Worm (Caenorhabditis elegans) whole organism, L4 larva: Measurements from ENCODE around the gene R02E12.4.

Source experiments
- F10B5.3 ChIP-seq: sonication (generic microtip); optimal IDR thresholded peaks from 2 replicates; lab custom pipeline; 2016; ENCODE audit warnings: mild to moderate bottlenecking, missing genetic modification characterization, missing compliant biosample characterization
- aha-1 ChIP-seq: fragments of 150-350 bp; peaks from one replicate; lab custom pipeline; 2014; ENCODE audit warnings: missing biosample characterization, missing genetic modification characterization
- ama-1 ChIP-seq: fragments of 150-350 bp; optimal IDR thresholded peaks from 2 replicates; lab custom pipeline; 2014; ENCODE audit warnings: inconsistent platforms, mixed read lengths
- ceh-44 ChIP-seq: fragments of 200-800 bp; sonication (Bioruptor generic); IDR thresholded peaks from 2 replicates; pipeline ENCODE4 v1.3.6; 2022; ENCODE audit warnings: missing genetic modification reagents, missing genetic modification characterization, missing compliant biosample characterization
- ceh-62 ChIP-seq: sonication (generic microtip); optimal IDR thresholded peaks from 2 replicates; lab custom pipeline; 2017; ENCODE audit warnings: missing biosample characterization, missing genetic modification characterization
- dpl-1 ChIP-seq: fragments of 150-350 bp; optimal IDR thresholded peaks from 2 replicates; lab custom pipeline; 2014; ENCODE audit warnings: missing biosample characterization, missing genetic modification reagents, missing genetic modification characterization
- duxl-1 ChIP-seq: sonication (generic microtip); optimal IDR thresholded peaks from 2 replicates; lab custom pipeline; 2016; ENCODE audit warnings: mild to moderate bottlenecking, missing genetic modification characterization, moderate library complexity, missing compliant biosample characterization; ENCODE audit not compliant: poor library complexity
- gei-8 ChIP-seq: fragments of 200-800 bp; sonication (Bioruptor generic); optimal IDR thresholded peaks from 2 replicates; lab custom pipeline; 2018; ENCODE audit warnings: mild to moderate bottlenecking, missing genetic modification characterization, missing compliant biosample characterization
- lin-1 ChIP-seq: fragments of 200-800 bp; sonication (Bioruptor generic); IDR thresholded peaks from 2 replicates; pipeline ENCODE4 v1.3.6; 2022; ENCODE audit warnings: missing genetic modification reagents, missing genetic modification characterization, missing compliant biosample characterization
- lin-38 ChIP-seq: fragments of 200-800 bp; sonication (Bioruptor generic); IDR thresholded peaks from 2 replicates; pipeline ENCODE4 v1.3.6; 2022; ENCODE audit warnings: missing genetic modification reagents, missing genetic modification characterization, missing compliant biosample characterization
- lin-39 ChIP-seq: fragments of 150-350 bp; optimal IDR thresholded peaks from 2 replicates; lab custom pipeline; 2014; ENCODE audit warnings: missing biosample characterization, missing genetic modification reagents, missing genetic modification characterization
- lir-3 ChIP-seq: sonication (generic microtip); optimal IDR thresholded peaks from 2 replicates; lab custom pipeline; 2016; ENCODE audit warnings: mild to moderate bottlenecking, missing genetic modification characterization, missing compliant biosample characterization
- lsy-2 ChIP-seq, 2 experiments: fragments of 150-350 bp in 1 of 2; sonication (generic microtip) in 1 of 2; optimal IDR thresholded peaks; 2 replicates each; lab custom pipeline; 2014 to 2017; ENCODE audit warnings: missing biosample characterization in 2 of 2, missing genetic modification characterization in 2 of 2
- madf-5 ChIP-seq, 2 experiments: fragments of 200-800 bp; sonication (Bioruptor generic); IDR thresholded peaks; 2 replicates each; pipeline ENCODE4 v1.3.6; 2022; ENCODE audit warnings: missing compliant biosample characterization in 2 of 2, missing genetic modification characterization in 2 of 2
- madf-9 ChIP-seq: fragments of 200-800 bp; sonication (Bioruptor generic); conservative IDR thresholded peaks from 2 replicates; pipeline ENCODE4 v1.3.6; 2022; ENCODE audit warnings: missing genetic modification reagents, missing genetic modification characterization, missing compliant biosample characterization
- mes-2 ChIP-seq: sonication (generic microtip); optimal IDR thresholded peaks from 2 replicates; lab custom pipeline; 2016; ENCODE audit warnings: missing genotype, mild to moderate bottlenecking, missing genetic modification characterization, missing compliant biosample characterization; ENCODE audit not compliant: poor library complexity, severe bottlenecking
- mxl-3 ChIP-seq: fragments of 200-800 bp; sonication (Bioruptor generic); optimal IDR thresholded peaks from 2 replicates; lab custom pipeline; 2018; ENCODE audit warnings: mild to moderate bottlenecking, missing genetic modification characterization, missing compliant biosample characterization
- nhr-102 ChIP-seq: sonication (generic microtip); optimal IDR thresholded peaks from 2 replicates; lab custom pipeline; 2016; ENCODE audit warnings: mild to moderate bottlenecking, missing genetic modification characterization, moderate library complexity, missing compliant biosample characterization
- nhr-111 ChIP-seq: fragments of 200-800 bp; sonication (Bioruptor generic); optimal IDR thresholded peaks from 2 replicates; lab custom pipeline; 2018; ENCODE audit warnings: mild to moderate bottlenecking, missing genetic modification characterization, missing compliant biosample characterization
- nhr-25 ChIP-seq: sonication (generic microtip); optimal IDR thresholded peaks from 2 replicates; lab custom pipeline; 2017; ENCODE audit warnings: missing genetic modification characterization, mild to moderate bottlenecking, missing compliant biosample characterization, antibody characterized with exemption, moderate library complexity, borderline replicate concordance; ENCODE audit not compliant: insufficient read depth
- nhr-77 ChIP-seq: fragments of 150-350 bp; optimal IDR thresholded peaks from 2 replicates; lab custom pipeline; 2014; ENCODE audit warnings: missing biosample characterization, missing genetic modification characterization
- saeg-2 ChIP-seq: fragments of 200-800 bp; sonication (Bioruptor generic); IDR thresholded peaks from 2 replicates; pipeline ENCODE4 v1.3.6; 2022; ENCODE audit warnings: missing genetic modification reagents, missing genetic modification characterization, missing compliant biosample characterization
- tag-97 ChIP-seq: fragments of 200-800 bp; sonication (Bioruptor generic); IDR thresholded peaks from 2 replicates; pipeline ENCODE4 v1.3.6; 2022; ENCODE audit warnings: missing genetic modification characterization, missing compliant biosample characterization
- tra-1 ChIP-seq: fragments of 200-800 bp; sonication (Bioruptor generic); IDR thresholded peaks from 2 replicates; pipeline ENCODE4 v1.3.6; 2022; ENCODE audit warnings: missing genetic modification reagents, missing genetic modification characterization, missing compliant biosample characterization
- unc-39 ChIP-seq: sonication (generic microtip); optimal IDR thresholded peaks from 2 replicates; lab custom pipeline; 2017; ENCODE audit warnings: missing biosample characterization, missing genetic modification characterization
- unc-62 ChIP-seq, 3 experiments: fragments of 150-350 bp in 1 of 3; sonication (generic microtip); optimal IDR thresholded peaks in 2 of 3; peaks in 1 of 3; 1 replicate in 1 of 3; 2 replicates in 2 of 3; lab custom pipeline; 2014 to 2017; ENCODE audit warnings: missing biosample characterization in 3 of 3, missing genetic modification characterization in 3 of 3, missing genetic modification reagents in 3 of 3, missing genotype in 1 of 3

R02E12.4 gene

DNA sequence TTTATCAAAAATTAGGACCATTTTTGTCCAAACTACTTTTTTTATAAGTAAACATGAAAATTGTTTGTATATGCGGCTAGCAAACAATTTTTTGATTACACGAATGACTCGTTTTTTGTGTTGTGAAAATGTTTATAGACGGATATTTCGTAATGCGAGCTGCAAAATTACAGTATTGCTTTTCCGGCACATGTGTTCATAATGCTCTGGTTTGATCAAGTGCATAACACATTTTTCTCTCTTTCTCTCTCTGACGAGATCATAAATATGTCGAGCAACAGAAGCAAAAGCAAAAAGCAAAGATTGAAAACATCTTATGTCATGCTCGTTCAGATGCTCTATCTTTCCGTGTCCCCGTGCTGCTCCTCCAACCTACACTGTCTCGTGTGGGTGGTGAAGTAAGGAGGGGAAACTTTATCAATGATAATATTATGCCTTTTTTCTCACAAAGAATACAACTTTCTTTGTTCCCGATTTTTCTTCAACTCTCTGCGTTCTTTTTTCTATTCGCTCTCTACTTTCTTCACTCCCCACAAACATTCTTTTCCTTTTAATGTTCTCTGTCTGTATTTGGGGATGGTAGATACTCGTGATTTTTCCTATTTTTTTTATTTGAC, 13.6 kb downstream of the R02E12.4 start (continued):
- TF ChIP-seq lin-38 (GFP tag; lab: Robert Waterston, UW) (no peak), tag-97 (GFP tag; lab: Robert Waterston, UW) (no peak), gei-8 (GFP tag; lab: Kevin White, UChicago) (peak; percentile 35), F10B5.3 (tag; lab: Kevin White, UChicago) (no peak), madf-5 (GFP tag; IDR thresholded peaks at IDR 0.05; lab: Robert Waterston, UW) (no peak), mes-2 (tag; lab: Kevin White, UChicago) (no peak), madf-9 (GFP tag; lab: Robert Waterston, UW) (no peak), unc-62 (GFP tag; optimal IDR thresholded peaks at IDR 0.05 in 1 of 2; lab: Kevin White, UChicago) (peak in 1 of 2 experiments; percentile 79), unc-62 (tag; optimal IDR thresholded peaks at IDR 0.05; lab: Kevin White, UChicago) (no peak), ceh-62 (tag; lab: Kevin White, UChicago) (no peak), lin-39 (tag; lab: Kevin White, UChicago) (no peak), ama-1 (lab: Kevin White, UChicago) (no peak), saeg-2 (no peak), lin-1 (GFP tag; lab: Robert Waterston, UW) (0 out of 2 replicates have a peak, but pooled peaks have one; percentile 31), unc-39 (tag; lab: Kevin White, UChicago) (no peak), lir-3 (no peak), nhr-111 (GFP tag; lab: Kevin White, UChicago) (no peak), mxl-3 (GFP tag; lab: Kevin White, UChicago) (no peak), lsy-2 (tag; optimal IDR thresholded peaks at IDR 0.05; lab: Kevin White, UChicago) (peak in 1 of 2 experiments; percentile 6), nhr-25 (tag; lab: Kevin White, UChicago) (no peak), ceh-44 (GFP tag; lab: Robert Waterston, UW) (no peak), tra-1 (no peak)

DNA sequence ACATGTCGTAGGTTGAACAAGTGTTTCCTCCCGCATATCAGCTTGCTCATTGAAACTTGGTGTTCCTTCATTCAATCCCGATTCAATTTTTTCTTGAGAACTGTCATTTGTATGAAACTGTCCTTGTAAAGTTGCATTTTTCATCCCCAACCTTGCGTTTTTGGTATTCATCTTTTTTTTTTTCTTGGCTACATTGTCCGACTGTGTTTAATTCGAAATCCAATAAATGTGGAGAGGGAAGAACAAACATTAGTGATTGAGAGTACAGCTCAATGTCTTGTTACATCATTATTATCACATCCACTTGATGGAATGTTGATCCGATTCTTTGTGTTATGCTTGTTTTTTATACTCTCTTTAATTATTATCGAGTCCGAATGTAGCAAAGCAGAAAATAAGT, 16.9 kb downstream of the R02E12.4 start, which contains the start of gene acr-10:
Gene acr-10, plus strand, starts transcription at position 301 of the 400 bp plus-strand sequence.
- peak; percentile 16 for TF ChIP-seq nhr-102 (tag; lab: Kevin White, UChicago)
- TF ChIP-seq aha-1 (tag; lab: Kevin White, UChicago) = peak; percentile 74
- no peak for TF ChIP-seq nhr-77 (tag; lab: Kevin White, UChicago)
- no peak for TF ChIP-seq dpl-1
- no peak for TF ChIP-seq gei-8 (GFP tag; lab: Kevin White, UChicago)
- TF ChIP-seq duxl-1 = no peak
- TF ChIP-seq mxl-3 (GFP tag; lab: Kevin White, UChicago) = no peak
- no peak for TF ChIP-seq ceh-62 (tag; lab: Kevin White, UChicago)
